Fruit fly (Drosophila melanogaster) whole organism, embryonic: ENCODE measurements around the gene Muc4B.

Experiments used
- CG10431 ChIP-seq: fragments of 200-800 bp; sonication (Bioruptor generic); optimal IDR thresholded peaks from 3 replicates; lab custom pipeline; 2018; ENCODE audit warnings: missing biosample characterization, mild to moderate bottlenecking, missing genetic modification characterization
- CG10654 ChIP-seq: fragments of 200-800 bp; sonication (Bioruptor generic); optimal IDR thresholded peaks from 2 replicates; lab custom pipeline; 2016; ENCODE audit warnings: missing biosample characterization, missing genetic modification characterization
- CG11085 ChIP-seq: fragments of 200-800 bp; sonication (Bioruptor generic); IDR thresholded peaks from 2 replicates; pipeline ENCODE4 v1.3.6; 2022; ENCODE audit warnings: missing biosample characterization, missing genetic modification characterization
- CG11398 ChIP-seq: fragments of 200-800 bp; sonication (Bioruptor generic); optimal IDR thresholded peaks from 2 replicates; lab custom pipeline; 2016; ENCODE audit warnings: missing biosample characterization, missing genetic modification characterization
- CG11696 ChIP-seq: fragments of 200-800 bp; sonication (Bioruptor generic); IDR thresholded peaks from 2 replicates; pipeline ENCODE4 v1.3.6; 2022; ENCODE audit warnings: missing biosample characterization, missing genetic modification characterization
- CG12236 ChIP-seq: fragments of 200-800 bp; sonication (Bioruptor generic); optimal IDR thresholded peaks from 2 replicates; lab custom pipeline; 2016; ENCODE audit warnings: missing biosample characterization, missing genetic modification characterization
- CG12659 ChIP-seq: fragments of 200-800 bp; sonication (Bioruptor generic); optimal IDR thresholded peaks from 3 replicates; lab custom pipeline; 2017; ENCODE audit warnings: mild to moderate bottlenecking, missing biosample characterization, missing genetic modification reagents, missing genetic modification characterization
- CG15269 ChIP-seq: fragments of 200-800 bp; sonication (Bioruptor generic); optimal IDR thresholded peaks from 2 replicates; lab custom pipeline; 2018; ENCODE audit warnings: missing biosample characterization, mild to moderate bottlenecking, missing genetic modification characterization, moderate library complexity
- CG15601 ChIP-seq: fragments of 200-800 bp; sonication (Bioruptor generic); optimal IDR thresholded peaks from 3 replicates; lab custom pipeline; 2019; ENCODE audit warnings: missing biosample characterization, mild to moderate bottlenecking, missing genetic modification characterization, moderate library complexity
- CG17361 ChIP-seq: fragments of 200-800 bp; sonication (Bioruptor generic); IDR thresholded peaks from 3 replicates; pipeline ENCODE4 v1.3.6; 2022; ENCODE audit warnings: missing biosample characterization, missing genetic modification characterization
- CG1832 ChIP-seq: fragments of 200-800 bp; sonication (Bioruptor generic); optimal IDR thresholded peaks from 2 replicates; lab custom pipeline; 2017; ENCODE audit warnings: missing biosample characterization, mild to moderate bottlenecking, missing genetic modification characterization, inconsistent platforms
- CG18476 ChIP-seq: fragments of 200-800 bp; sonication (Bioruptor generic); optimal IDR thresholded peaks from 2 replicates; lab custom pipeline; 2016; ENCODE audit warnings: missing biosample characterization, mild to moderate bottlenecking, missing genetic modification characterization
- CG2678 ChIP-seq: fragments of 200-800 bp; sonication (Bioruptor generic); optimal IDR thresholded peaks from 3 replicates; lab custom pipeline; 2019; ENCODE audit warnings: missing biosample characterization, mild to moderate bottlenecking, missing genetic modification characterization, moderate library complexity
- CG31224 ChIP-seq: fragments of 200-800 bp; sonication (Bioruptor generic); IDR thresholded peaks from 2 replicates; pipeline ENCODE4 v1.3.6; 2022; ENCODE audit warnings: missing biosample characterization, missing genetic modification characterization
- CG3281 ChIP-seq: fragments of 200-800 bp; sonication (Bioruptor generic); optimal IDR thresholded peaks from 3 replicates; lab custom pipeline; 2017; ENCODE audit warnings: missing biosample characterization, mild to moderate bottlenecking, missing genetic modification characterization
- CG33213 ChIP-seq: fragments of 200-800 bp; sonication (Bioruptor generic); optimal IDR thresholded peaks from 3 replicates; lab custom pipeline; 2016; ENCODE audit warnings: missing biosample characterization, missing genetic modification characterization
- CG33557 ChIP-seq: fragments of 200-800 bp; sonication (Bioruptor generic); optimal IDR thresholded peaks from 2 replicates; lab custom pipeline; 2019; ENCODE audit warnings: missing biosample characterization, mild to moderate bottlenecking, missing genetic modification characterization, moderate library complexity
- CG4707 ChIP-seq: fragments of 200-800 bp; sonication (Bioruptor generic); optimal IDR thresholded peaks from 2 replicates; lab custom pipeline; 2018; ENCODE audit warnings: missing biosample characterization, mild to moderate bottlenecking, missing genetic modification characterization, moderate library complexity
- CG6254 ChIP-seq: fragments of 200-800 bp; sonication (Bioruptor generic); optimal IDR thresholded peaks from 3 replicates; lab custom pipeline; 2017; ENCODE audit warnings: mild to moderate bottlenecking, missing biosample characterization, missing genetic modification reagents, missing genetic modification characterization
- CG8281 ChIP-seq: fragments of 200-800 bp; sonication (Bioruptor generic); optimal IDR thresholded peaks from 2 replicates; lab custom pipeline; 2018; ENCODE audit warnings: missing biosample characterization, mild to moderate bottlenecking, missing genetic modification characterization, moderate library complexity
- CG8478 ChIP-seq: fragments of >200 bp; optimal IDR thresholded peaks from 2 replicates; lab custom pipeline; 2018
- CG8924 ChIP-seq: fragments of 200-800 bp; optimal IDR thresholded peaks from 3 replicates; lab custom pipeline; 2019; ENCODE audit warnings: missing biosample characterization, mild to moderate bottlenecking, missing genetic modification characterization, moderate library complexity
- CG9797 ChIP-seq: fragments of 200-800 bp; sonication (Bioruptor generic); optimal IDR thresholded peaks from 3 replicates; lab custom pipeline; 2018; ENCODE audit warnings: missing biosample characterization, mild to moderate bottlenecking, missing genetic modification characterization
- CTCF ChIP-seq: fragments of 200-800 bp; sonication (Bioruptor generic); optimal IDR thresholded peaks from 2 replicates; lab custom pipeline; 2017; ENCODE audit warnings: missing biosample characterization, mild to moderate bottlenecking, missing genetic modification characterization, moderate library complexity
- HLH3B ChIP-seq: fragments of 200-800 bp; sonication (Bioruptor generic); IDR thresholded peaks from 2 replicates; pipeline ENCODE4 v1.3.6; 2022; ENCODE audit warnings: missing biosample characterization, missing genetic modification characterization
- Hr51 ChIP-seq, 2 experiments: fragments of 200-800 bp; sonication (Bioruptor generic); optimal IDR thresholded peaks; 2 replicates in 1 of 2; 3 replicates in 1 of 2; lab custom pipeline; 2016 to 2018; ENCODE audit warnings: missing biosample characterization in 2 of 2, missing genetic modification characterization in 2 of 2, mild to moderate bottlenecking in 1 of 2, moderate library complexity in 1 of 2
- Med ChIP-seq: fragments of 200-800 bp; sonication (Bioruptor generic); peaks from one replicate; lab custom pipeline; 2016; ENCODE audit warnings: missing biosample characterization, missing genetic modification characterization, mild to moderate bottlenecking, inconsistent platforms, moderate library complexity
- Meics ChIP-seq: fragments of 200-800 bp; sonication (Bioruptor generic); optimal IDR thresholded peaks from 2 replicates; lab custom pipeline; 2017; ENCODE audit warnings: missing biosample characterization, mild to moderate bottlenecking, missing genetic modification characterization
- NC2β ChIP-seq: fragments of 200-800 bp; sonication (Bioruptor generic); optimal IDR thresholded peaks from 2 replicates; lab custom pipeline; 2016; ENCODE audit warnings: missing biosample characterization, missing genetic modification characterization
- Side ChIP-seq: fragments of 200-800 bp; sonication (Bioruptor generic); optimal IDR thresholded peaks from 2 replicates; lab custom pipeline; 2016; ENCODE audit warnings: missing biosample characterization, missing genetic modification characterization
- Six4 ChIP-seq: fragments of 200-800 bp; sonication (Bioruptor generic); optimal IDR thresholded peaks from 2 replicates; lab custom pipeline; 2016; ENCODE audit warnings: missing biosample characterization, missing genetic modification characterization
- ato ChIP-seq: fragments of 200-800 bp; sonication (Bioruptor generic); IDR thresholded peaks from 2 replicates; pipeline ENCODE4 v1.3.6; 2022; ENCODE audit warnings: missing biosample characterization, missing genetic modification characterization; ENCODE audit not compliant: partially characterized antibody
- bab2 ChIP-seq: fragments of 200-800 bp; sonication (Bioruptor generic); optimal IDR thresholded peaks from 2 replicates; lab custom pipeline; 2016; ENCODE audit warnings: missing biosample characterization, missing genetic modification characterization
- caup ChIP-seq: fragments of 200-800 bp; sonication (Bioruptor generic); optimal IDR thresholded peaks from 3 replicates; lab custom pipeline; 2017; ENCODE audit warnings: missing biosample characterization, mild to moderate bottlenecking, missing genetic modification characterization, moderate library complexity; ENCODE audit not compliant: severe bottlenecking
- chinmo ChIP-seq: fragments of 200-800 bp; sonication (Bioruptor generic); IDR thresholded peaks from 4 replicates; pipeline ENCODE4 v1.3.6; 2022; ENCODE audit warnings: missing biosample characterization, missing genetic modification characterization; ENCODE audit not compliant: partially characterized antibody
- chm ChIP-seq: fragments of 200-800 bp; sonication (Bioruptor generic); IDR thresholded peaks from 2 replicates; pipeline ENCODE4 v1.3.6; 2022; ENCODE audit warnings: missing biosample characterization, missing genetic modification characterization
- cwo ChIP-seq: fragments of 200-800 bp; sonication (Bioruptor generic); optimal IDR thresholded peaks from 3 replicates; lab custom pipeline; 2017; ENCODE audit warnings: missing biosample characterization, missing genetic modification characterization, mild to moderate bottlenecking, moderate library complexity, missing genetic modification reagents
- dimm ChIP-seq: fragments of 200-800 bp; sonication (Bioruptor generic); IDR thresholded peaks from 2 replicates; pipeline ENCODE4 v1.3.6; 2022; ENCODE audit warnings: missing biosample characterization, missing genetic modification characterization
- emc ChIP-seq: fragments of 200-800 bp; sonication (Bioruptor generic); optimal IDR thresholded peaks from 2 replicates; lab custom pipeline; 2016; ENCODE audit warnings: missing biosample characterization, missing genetic modification characterization
- ewg ChIP-seq: fragments of 200-800 bp; sonication (Bioruptor generic); optimal IDR thresholded peaks from 3 replicates; lab custom pipeline; 2017; ENCODE audit warnings: mild to moderate bottlenecking, missing biosample characterization, missing genetic modification reagents, missing genetic modification characterization
- exex ChIP-seq: fragments of 200-800 bp; sonication (Bioruptor generic); optimal IDR thresholded peaks from 4 replicates; lab custom pipeline; 2018; ENCODE audit warnings: missing biosample characterization, mild to moderate bottlenecking, missing genetic modification characterization, moderate library complexity
- kah ChIP-seq: fragments of 200-800 bp; sonication (Bioruptor generic); optimal IDR thresholded peaks from 2 replicates; lab custom pipeline; 2018; ENCODE audit warnings: missing biosample characterization, mild to moderate bottlenecking, missing genetic modification characterization
- kay ChIP-seq: fragments of 200-800 bp; sonication (Bioruptor generic); optimal IDR thresholded peaks from 2 replicates; lab custom pipeline; 2016; ENCODE audit warnings: missing biosample characterization, missing genetic modification characterization
- org-1 ChIP-seq: fragments of 200-800 bp; sonication (Bioruptor generic); optimal IDR thresholded peaks from 2 replicates; lab custom pipeline; 2017; ENCODE audit warnings: missing biosample characterization, missing genetic modification characterization
- pb ChIP-seq: fragments of 200-800 bp; sonication (Bioruptor generic); optimal IDR thresholded peaks from 3 replicates; lab custom pipeline; 2016; ENCODE audit warnings: missing biosample characterization, missing genetic modification characterization
- rib ChIP-seq: fragments of 200-800 bp; sonication (Bioruptor generic); IDR thresholded peaks from 2 replicates; pipeline ENCODE4 v1.3.6; 2022; ENCODE audit warnings: missing biosample characterization, missing genetic modification characterization
- schlank ChIP-seq: fragments of 200-800 bp; sonication (Bioruptor generic); optimal IDR thresholded peaks from 2 replicates; lab custom pipeline; 2018; ENCODE audit warnings: missing biosample characterization, mild to moderate bottlenecking, missing genetic modification characterization
- sd ChIP-seq: fragments of 200-800 bp; sonication (Bioruptor generic); optimal IDR thresholded peaks from 3 replicates; lab custom pipeline; 2018; ENCODE audit warnings: missing biosample characterization, mild to moderate bottlenecking, missing genetic modification characterization, moderate library complexity
- wor ChIP-seq: fragments of 200-800 bp; sonication (Bioruptor generic); IDR thresholded peaks from 2 replicates; pipeline ENCODE4 v1.3.6; 2022; ENCODE audit warnings: missing biosample characterization, missing genetic modification characterization
- zf30C ChIP-seq: fragments of 200-800 bp; sonication (Bioruptor generic); optimal IDR thresholded peaks from 3 replicates; lab custom pipeline; 2018; ENCODE audit warnings: missing biosample characterization, mild to moderate bottlenecking, missing genetic modification characterization

The Muc4B gene

dm6 chrX:4202235-4202794, 43.6 kb downstream of the Muc4B start (continued):
- TF ChIP-seq CG33213 (GFP tag; lab: Kevin White, UChicago): peak; percentile 43
- no peak for TF ChIP-seq ato (GFP tag; lab: Robert Waterston, UW)
- peak; percentile 52 for TF ChIP-seq CG8924 (tag; lab: Kevin White, UChicago)
- TF ChIP-seq zf30C: no peak
- peak; percentile 72 for TF ChIP-seq CG3281 (GFP tag; lab: Kevin White, UChicago)
- no peak for TF ChIP-seq emc
- peak; percentile 63 for TF ChIP-seq caup (GFP tag; lab: Kevin White, UChicago)
- TF ChIP-seq CG11398 (GFP tag; lab: Kevin White, UChicago): no peak
- no peak for TF ChIP-seq dimm (GFP tag; lab: Robert Waterston, UW)
- TF ChIP-seq kah (GFP tag; lab: Kevin White, UChicago): no peak
- peak; percentile 41 for TF ChIP-seq CG15269 (tag; lab: Kevin White, UChicago)
- peak; percentile 24 for TF ChIP-seq CG12236
- TF ChIP-seq chinmo (GFP tag; lab: Robert Waterston, UW): no peak
- no peak for TF ChIP-seq rib (GFP tag; lab: Robert Waterston, UW)
- peak; percentile 42 for TF ChIP-seq CG4707
- peak; percentile 19 for TF ChIP-seq CG18476
- TF ChIP-seq CG2678 (tag; lab: Kevin White, UChicago): peak; percentile 70
- TF ChIP-seq CG15601 (tag; lab: Kevin White, UChicago): peak; percentile 66
- 0 out of 3 replicates have a peak, but pooled peaks have one; percentile 27 for TF ChIP-seq CG17361 (GFP tag; lab: Robert Waterston, UW)
- peak; percentile 63 for TF ChIP-seq sd
- no peak for TF ChIP-seq wor
- TF ChIP-seq CTCF (GFP tag; lab: Kevin White, UChicago): no peak
- no peak for TF ChIP-seq CG1832 (GFP tag; lab: Kevin White, UChicago)
- TF ChIP-seq ewg (GFP tag; lab: Kevin White, UChicago): no peak
- no peak for TF ChIP-seq CG11085 (GFP tag; lab: Robert Waterston, UW)
- peak; percentile 21 for TF ChIP-seq exex
- TF ChIP-seq CG8478 (lab: Kevin White, UChicago): no peak
- TF ChIP-seq Six4: peak; percentile 4
- TF ChIP-seq pb (GFP tag; lab: Kevin White, UChicago): no peak
- peak; percentile 38 for TF ChIP-seq cwo (GFP tag; lab: Kevin White, UChicago)
- TF ChIP-seq kay (GFP tag; lab: Kevin White, UChicago): no peak
- TF ChIP-seq NC2β (GFP tag; lab: Kevin White, UChicago): peak; percentile 8
- TF ChIP-seq CG33557 (GFP tag; lab: Kevin White, UChicago): peak; percentile 52
- TF ChIP-seq CG9797 (GFP tag; lab: Kevin White, UChicago): no peak
- TF ChIP-seq bab2 (GFP tag; lab: Kevin White, UChicago): peak; percentile 16
- 0 out of 2 replicates have a peak, but pooled peaks have one; percentile 8 for TF ChIP-seq chm
- TF ChIP-seq CG12659 (GFP tag; lab: Kevin White, UChicago): peak; percentile 37
- TF ChIP-seq org-1 (GFP tag; lab: Kevin White, UChicago): peak; percentile 41
- TF ChIP-seq CG10431 (GFP tag; lab: Kevin White, UChicago): peak; percentile 19
- TF ChIP-seq Med: peak; percentile 88
- TF ChIP-seq CG8281 (tag; lab: Kevin White, UChicago): peak; percentile 15
- peak; percentile 39 for TF ChIP-seq Side (GFP tag; lab: Kevin White, UChicago)
- TF ChIP-seq Meics (GFP tag; lab: Kevin White, UChicago): peak; percentile 48
- no peak for TF ChIP-seq CG11696
- peak; percentile 16 for TF ChIP-seq CG6254
- peak; percentile 15 to 25 for TF ChIP-seq Hr51 (GFP tag; optimal IDR thresholded peaks at IDR 0.05; lab: Kevin White, UChicago)
- no peak for TF ChIP-seq CG10654 (GFP tag; lab: Kevin White, UChicago)
- TF ChIP-seq CG31224 (GFP tag; lab: Robert Waterston, UW): no peak
- peak; percentile 40 for TF ChIP-seq schlank (tag; lab: Kevin White, UChicago)
- TF ChIP-seq HLH3B: peak; percentile 7; the same call in 1 of the 2 replicates
